Worm (Caenorhabditis elegans) whole organism, L2 larva: ENCODE results near the gene gsnl-1.

ENCODE experiments used
- C34F6.9 ChIP-seq: fragments of 150-350 bp; optimal IDR thresholded peaks from 2 replicates; lab custom pipeline; 2014; ENCODE audit warnings: missing biosample characterization, missing genetic modification characterization
- F13H6.1 ChIP-seq: sonication (generic microtip); optimal IDR thresholded peaks from 2 replicates; lab custom pipeline; 2016; ENCODE audit warnings: missing genetic modification characterization, missing compliant biosample characterization
- Y55F3AM.14 ChIP-seq: fragments of 200-800 bp; sonication (Bioruptor generic); optimal IDR thresholded peaks from 2 replicates; lab custom pipeline; 2018; ENCODE audit warnings: mild to moderate bottlenecking, missing genetic modification characterization, missing compliant biosample characterization
- ZK546.5 ChIP-seq: sonication (generic microtip); optimal IDR thresholded peaks from 2 replicates; lab custom pipeline; 2017; ENCODE audit warnings: missing biosample characterization, missing genetic modification characterization
- ama-1 ChIP-seq: fragments of 150-350 bp; optimal IDR thresholded peaks from 2 replicates; lab custom pipeline; 2018; ENCODE audit warnings: inconsistent platforms
- blmp-1 ChIP-seq: sonication (generic microtip); optimal IDR thresholded peaks from 2 replicates; lab custom pipeline; 2017; ENCODE audit warnings: missing genetic modification characterization, mild to moderate bottlenecking, missing compliant biosample characterization, antibody characterized with exemption, moderate library complexity; ENCODE audit not compliant: insufficient read depth
- ceh-82 ChIP-seq: fragments of 150-350 bp; optimal IDR thresholded peaks from 2 replicates; lab custom pipeline; 2014; ENCODE audit warnings: missing biosample characterization, missing genetic modification characterization
- crh-2 ChIP-seq: sonication (generic microtip); optimal IDR thresholded peaks from 2 replicates; lab custom pipeline; 2017; ENCODE audit warnings: missing biosample characterization, missing genetic modification characterization
- egl-27 ChIP-seq: sonication (generic microtip); optimal IDR thresholded peaks from 3 replicates; lab custom pipeline; 2017; ENCODE audit warnings: missing biosample characterization, missing genetic modification reagents, missing genetic modification characterization
- elt-1 ChIP-seq: fragments of 150-350 bp; optimal IDR thresholded peaks from 2 replicates; lab custom pipeline; 2014; ENCODE audit warnings: missing biosample characterization, missing genetic modification characterization
- elt-3 ChIP-seq: sonication (generic microtip); optimal IDR thresholded peaks from 2 replicates; lab custom pipeline; 2017; ENCODE audit warnings: missing biosample characterization, missing genetic modification characterization
- fos-1 ChIP-seq: fragments of 150-350 bp; optimal IDR thresholded peaks from 2 replicates; lab custom pipeline; 2014; ENCODE audit warnings: missing biosample characterization, missing genetic modification characterization
- gmeb-1 ChIP-seq: fragments of 150-350 bp; optimal IDR thresholded peaks from 2 replicates; lab custom pipeline; 2014; ENCODE audit warnings: missing biosample characterization, missing genetic modification characterization
- lin-11 ChIP-seq: fragments of 150-350 bp; sonication (generic microtip); optimal IDR thresholded peaks from 2 replicates; lab custom pipeline; 2014; ENCODE audit warnings: missing biosample characterization, missing genetic modification characterization, inconsistent platforms, mixed read lengths
- lin-39 ChIP-seq: fragments of 150-350 bp; optimal IDR thresholded peaks from 2 replicates; lab custom pipeline; 2014; ENCODE audit warnings: missing biosample characterization, missing genetic modification reagents, missing genetic modification characterization
- lsy-2 ChIP-seq, 2 experiments: fragments of 150-350 bp in 1 of 2; sonication (generic microtip) in 1 of 2; optimal IDR thresholded peaks; 2 replicates each; lab custom pipeline; 2014 to 2017; ENCODE audit warnings: missing biosample characterization in 2 of 2, missing genetic modification characterization in 2 of 2
- nhr-10 ChIP-seq: sonication (generic microtip); optimal IDR thresholded peaks from 2 replicates; lab custom pipeline; 2017; ENCODE audit warnings: missing biosample characterization, missing genetic modification characterization
- nhr-11 ChIP-seq: fragments of 150-350 bp; optimal IDR thresholded peaks from 2 replicates; lab custom pipeline; 2014; ENCODE audit warnings: missing biosample characterization, missing genetic modification characterization
- nhr-12 ChIP-seq: fragments of 150-350 bp; optimal IDR thresholded peaks from 2 replicates; lab custom pipeline; 2014; ENCODE audit warnings: missing biosample characterization, missing genetic modification characterization
- nhr-129 ChIP-seq: fragments of 150-350 bp; optimal IDR thresholded peaks from 2 replicates; lab custom pipeline; 2014; ENCODE audit warnings: missing biosample characterization, missing genetic modification characterization
- nhr-21 ChIP-seq: fragments of 150-350 bp; optimal IDR thresholded peaks from 2 replicates; lab custom pipeline; 2014; ENCODE audit warnings: missing biosample characterization, missing genetic modification characterization
- nhr-23 ChIP-seq: fragments of 150-350 bp; optimal IDR thresholded peaks from 2 replicates; lab custom pipeline; 2014; ENCODE audit warnings: missing biosample characterization, missing genetic modification reagents, missing genetic modification characterization
- nhr-237 ChIP-seq: fragments of 150-350 bp; optimal IDR thresholded peaks from 2 replicates; lab custom pipeline; 2014; ENCODE audit warnings: missing biosample characterization, missing genetic modification characterization
- nhr-25 ChIP-seq: fragments of 150-350 bp; sonication (generic microtip); optimal IDR thresholded peaks from 3 replicates; lab custom pipeline; 2014; ENCODE audit warnings: missing biosample characterization, missing genetic modification characterization
- nhr-77 ChIP-seq: fragments of 150-350 bp; optimal IDR thresholded peaks from 2 replicates; lab custom pipeline; 2014; ENCODE audit warnings: missing biosample characterization, missing genetic modification characterization
- peb-1 ChIP-seq: fragments of 150-350 bp; optimal IDR thresholded peaks from 2 replicates; lab custom pipeline; 2014; ENCODE audit warnings: missing biosample characterization, missing genetic modification characterization
- sem-4 ChIP-seq: fragments of 150-350 bp; optimal IDR thresholded peaks from 2 replicates; lab custom pipeline; 2014; ENCODE audit warnings: missing biosample characterization, missing genetic modification reagents, missing genetic modification characterization
- skn-1 ChIP-seq: sonication (generic microtip); optimal IDR thresholded peaks from 2 replicates; lab custom pipeline; 2017; ENCODE audit warnings: missing biosample characterization, missing genetic modification characterization
- sma-3 ChIP-seq: sonication (generic microtip); optimal IDR thresholded peaks from 2 replicates; lab custom pipeline; 2016; ENCODE audit warnings: missing genetic modification reagents, missing genetic modification characterization, missing compliant biosample characterization
- sma-9 ChIP-seq, 2 experiments: fragments of 150-350 bp in 1 of 2; sonication (generic microtip) in 1 of 2; optimal IDR thresholded peaks; 2 replicates each; lab custom pipeline; 2014 to 2016; ENCODE audit warnings: missing genetic modification characterization in 2 of 2, mild to moderate bottlenecking in 1 of 2, missing biosample characterization in 1 of 2, missing compliant biosample characterization in 1 of 2, missing genetic modification reagents in 1 of 2, moderate library complexity in 1 of 2
- unc-39 ChIP-seq: fragments of 150-350 bp; optimal IDR thresholded peaks from 2 replicates; lab custom pipeline; 2014; ENCODE audit warnings: missing biosample characterization, missing genetic modification characterization
- unc-55 ChIP-seq: fragments of 150-350 bp; sonication (generic microtip); optimal IDR thresholded peaks from 3 replicates; lab custom pipeline; 2014; ENCODE audit warnings: missing biosample characterization, missing genetic modification reagents, missing genetic modification characterization
- unc-62 ChIP-seq: fragments of 150-350 bp; optimal IDR thresholded peaks from 2 replicates; lab custom pipeline; 2014; ENCODE audit warnings: missing biosample characterization, missing genetic modification reagents, missing genetic modification characterization
- zag-1 ChIP-seq: fragments of 150-350 bp; optimal IDR thresholded peaks from 2 replicates; lab custom pipeline; 2014; ENCODE audit warnings: missing biosample characterization, missing genetic modification characterization
- ztf-1 ChIP-seq: fragments of 200-800 bp; sonication (Bioruptor generic); conservative IDR thresholded peaks from 2 replicates; pipeline ENCODE4 v1.3.6; 2022; ENCODE audit warnings: missing genetic modification characterization, missing compliant biosample characterization
- ztf-11 ChIP-seq: sonication (generic microtip); optimal IDR thresholded peaks from 2 replicates; lab custom pipeline; 2017; ENCODE audit warnings: missing biosample characterization, missing genetic modification characterization
- ztf-4 ChIP-seq: fragments of 150-350 bp; optimal IDR thresholded peaks from 2 replicates; lab custom pipeline; 2014; ENCODE audit warnings: missing biosample characterization, missing genetic modification characterization

gsnl-1 gene

DNA sequence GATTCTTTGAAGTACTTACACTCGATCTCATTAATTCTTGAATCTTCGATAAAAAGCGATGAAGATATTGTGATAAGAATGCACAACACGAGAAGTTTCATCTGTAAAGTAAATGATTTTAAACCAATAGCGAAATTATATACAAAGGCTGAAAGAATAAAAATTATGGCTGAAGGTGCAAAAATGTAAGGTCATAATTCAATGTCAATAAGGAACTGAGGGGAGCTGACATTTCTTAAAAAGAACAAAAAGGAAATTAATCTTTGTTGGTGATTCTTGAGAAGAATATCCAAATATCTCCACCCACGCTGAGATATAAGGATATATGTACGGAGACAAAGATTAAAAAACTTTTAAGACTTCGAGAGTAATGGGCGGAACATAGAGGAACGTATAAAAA lies 27.3 kb downstream of the gsnl-1 start, which contains the start of gene C50F4.9:
TSS of gene C50F4.9 (minus strand) at position 101 of the 400 bp plus-strand sequence.
- TF ChIP-seq unc-39 (tag; lab: Kevin White, UChicago) (no peak), nhr-25 (tag; lab: Kevin White, UChicago) (no peak), skn-1 (tag; lab: Kevin White, UChicago) (no peak), elt-3 (tag; lab: Kevin White, UChicago) (no peak), lsy-2 (tag; optimal IDR thresholded peaks at IDR 0.05; lab: Kevin White, UChicago) (no peak), nhr-77 (tag; lab: Kevin White, UChicago) (no peak), ama-1 (lab: Kevin White, UChicago) (no peak), unc-62 (no peak), ztf-1 (GFP tag; lab: Robert Waterston, UW) (no peak), C34F6.9 (tag; lab: Kevin White, UChicago) (no peak), crh-2 (tag; lab: Kevin White, UChicago) (no peak), blmp-1 (tag; lab: Kevin White, UChicago) (no peak), F13H6.1 (tag; lab: Kevin White, UChicago) (no peak), lin-11 (tag; lab: Kevin White, UChicago) (no peak), nhr-23 (tag; lab: Kevin White, UChicago) (no peak), ZK546.5 (no peak)
- TF ChIP-seq, all 48 proteins: peak for 0

DNA sequence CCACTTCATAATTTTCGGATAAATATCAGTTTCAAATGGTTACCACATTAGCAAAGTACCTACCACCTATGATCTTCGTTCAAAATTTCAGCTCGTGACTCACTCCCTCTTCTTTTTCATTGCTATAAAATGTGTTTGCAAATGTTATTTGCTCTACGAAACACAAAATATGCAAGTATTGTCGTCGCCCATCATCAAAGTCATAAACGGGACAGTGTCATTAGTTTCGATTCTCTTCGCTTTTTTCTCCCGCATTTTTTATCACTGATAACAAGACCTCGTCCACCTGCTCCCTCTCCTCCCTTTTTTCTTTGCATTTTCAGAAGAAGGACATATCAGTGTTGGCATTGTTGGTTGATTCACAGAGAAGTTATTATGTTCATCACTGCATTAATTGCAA lies 29.6 kb downstream of the gsnl-1 start, which contains the start of gene C50F4.1:
TSS of gene C50F4.1 (plus strand) at position 324 of the 400 bp plus-strand sequence.
- TF ChIP-seq ztf-11 (tag; lab: Kevin White, UChicago) (no peak), sma-3 (GFP tag; lab: Kevin White, UChicago) (no peak), sma-9 (GFP tag; optimal IDR thresholded peaks at IDR 0.05; lab: Kevin White, UChicago) (peak; percentile 45), sma-9 (tag; optimal IDR thresholded peaks at IDR 0.05; lab: Kevin White, UChicago) (no peak), ama-1 (lab: Kevin White, UChicago) (no peak), F13H6.1 (tag; lab: Kevin White, UChicago) (no peak), nhr-129 (tag; lab: Kevin White, UChicago) (no peak), nhr-21 (tag; lab: Kevin White, UChicago) (no peak), nhr-10 (tag; lab: Kevin White, UChicago) (no peak), lin-39 (tag; lab: Kevin White, UChicago) (no peak), ceh-82 (tag; lab: Kevin White, UChicago) (no peak), gmeb-1 (tag; lab: Kevin White, UChicago) (peak; percentile 3), fos-1 (tag; lab: Kevin White, UChicago) (peak; percentile 88), crh-2 (tag; lab: Kevin White, UChicago) (peak; percentile 17), ztf-4 (tag; lab: Kevin White, UChicago) (no peak), egl-27 (tag; lab: Kevin White, UChicago) (no peak), zag-1 (tag; lab: Kevin White, UChicago) (no peak), lsy-2 (tag; optimal IDR thresholded peaks at IDR 0.05; lab: Kevin White, UChicago) (no peak)

DNA sequence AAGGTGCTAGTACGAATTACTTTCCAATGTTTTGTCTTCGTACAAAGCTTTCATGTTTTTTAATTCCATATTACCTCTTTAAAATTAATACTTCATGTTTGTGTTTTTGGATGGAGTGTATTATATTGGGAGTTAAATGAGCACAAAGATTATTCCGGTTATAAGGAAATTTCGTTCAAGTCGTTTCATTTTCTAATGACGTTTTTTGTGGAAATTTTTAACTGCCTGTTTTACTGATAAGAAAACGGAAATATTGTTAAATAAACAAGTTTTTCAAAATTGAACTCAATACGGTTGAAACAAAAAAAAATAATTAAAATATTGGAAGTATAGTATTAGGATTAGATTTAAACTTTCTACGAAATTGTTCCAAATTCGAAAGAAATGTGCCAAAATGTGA lies 30.5 kb downstream of the gsnl-1 start:
- peak; percentile 45 for TF ChIP-seq fos-1 (tag; lab: Kevin White, UChicago)
- TF ChIP-seq nhr-21 (tag; lab: Kevin White, UChicago): no peak

DNA sequence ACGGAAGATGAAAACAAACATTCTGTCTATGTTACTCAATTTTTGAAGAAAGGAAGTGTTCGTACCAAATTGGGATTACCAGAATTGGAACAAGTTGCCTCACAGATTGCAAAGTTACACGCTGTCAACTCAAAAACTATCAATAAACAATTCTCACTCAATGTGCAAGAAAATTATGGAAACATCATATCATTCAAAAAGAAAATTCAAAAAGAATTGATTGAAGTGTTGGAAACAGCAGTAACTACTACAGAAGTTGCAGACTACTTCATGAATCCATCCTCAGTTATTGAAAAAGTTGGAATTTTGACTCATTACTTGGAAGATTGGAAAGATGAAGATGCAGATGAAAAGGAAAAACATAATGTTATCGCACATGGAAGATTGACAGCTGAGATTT lies 31.1 kb downstream of the gsnl-1 start:
- no peak for TF ChIP-seq nhr-11 (tag; lab: Kevin White, UChicago)
- TF ChIP-seq lin-11 (tag; lab: Kevin White, UChicago): no peak
- TF ChIP-seq F13H6.1 (tag; lab: Kevin White, UChicago): no peak
- no peak for TF ChIP-seq nhr-237 (tag; lab: Kevin White, UChicago)
- TF ChIP-seq peb-1 (tag; lab: Kevin White, UChicago): no peak
- no peak for TF ChIP-seq nhr-12 (tag; lab: Kevin White, UChicago)
- no peak for TF ChIP-seq egl-27 (tag; lab: Kevin White, UChicago)
- TF ChIP-seq sem-4 (tag; lab: Kevin White, UChicago): no peak
- TF ChIP-seq elt-1: no peak
- no peak for TF ChIP-seq unc-55
- no peak for TF ChIP-seq skn-1 (tag; lab: Kevin White, UChicago)
- no peak for TF ChIP-seq Y55F3AM.14 (GFP tag; lab: Kevin White, UChicago)
- TF ChIP-seq gmeb-1 (tag; lab: Kevin White, UChicago): no peak
